Worm (Caenorhabditis elegans) whole organism, L1 larva: Measurements from ENCODE around the gene C25E10.12.

Source experiments
- C04F5.9 ChIP-seq: sonication (generic microtip); optimal IDR thresholded peaks from 2 replicates; lab custom pipeline; 2016; ENCODE audit warnings: missing genetic modification characterization, missing compliant biosample characterization
- C16A3.4 ChIP-seq: fragments of 150-350 bp; optimal IDR thresholded peaks from 2 replicates; lab custom pipeline; 2014; ENCODE audit warnings: missing biosample characterization, missing genetic modification characterization
- F16B12.6 ChIP-seq: fragments of 150-350 bp; optimal IDR thresholded peaks from 2 replicates; lab custom pipeline; 2014; ENCODE audit warnings: missing biosample characterization, missing genetic modification characterization
- aha-1 ChIP-seq: fragments of 150-350 bp; optimal IDR thresholded peaks from 2 replicates; lab custom pipeline; 2014; ENCODE audit warnings: missing biosample characterization, missing genetic modification characterization
- ama-1 ChIP-seq: fragments of 150-350 bp; optimal IDR thresholded peaks from 2 replicates; lab custom pipeline; 2014
- blmp-1 ChIP-seq: fragments of 150-350 bp; optimal IDR thresholded peaks from 2 replicates; lab custom pipeline; 2014; ENCODE audit warnings: missing biosample characterization, missing genetic modification characterization
- ceh-63 ChIP-seq: fragments of 200-800 bp; sonication (Bioruptor generic); optimal IDR thresholded peaks from 2 replicates; lab custom pipeline; 2018; ENCODE audit warnings: mild to moderate bottlenecking, missing genetic modification characterization, missing compliant biosample characterization
- ceh-88 ChIP-seq: fragments of 200-800 bp; sonication (Bioruptor generic); IDR thresholded peaks from 2 replicates; pipeline ENCODE4 v1.3.6; 2022; ENCODE audit warnings: missing genetic modification characterization, missing compliant biosample characterization
- dpl-1 ChIP-seq, 3 experiments: fragments of 150-350 bp in 2 of 3; sonication (generic microtip) in 1 of 3; optimal IDR thresholded peaks; 2 replicates each; lab custom pipeline; 2014 to 2017; ENCODE audit warnings: missing biosample characterization in 3 of 3, missing genetic modification characterization in 3 of 3, missing genetic modification reagents in 3 of 3
- efl-3 ChIP-seq: fragments of 200-800 bp; sonication (Bioruptor generic); optimal IDR thresholded peaks from 2 replicates; lab custom pipeline; 2018; ENCODE audit warnings: mild to moderate bottlenecking, missing genetic modification characterization, missing compliant biosample characterization
- elt-2 ChIP-seq: sonication (generic microtip); optimal IDR thresholded peaks from 2 replicates; lab custom pipeline; 2016; ENCODE audit warnings: missing genetic modification characterization, mild to moderate bottlenecking, inconsistent platforms, missing compliant biosample characterization, missing genetic modification reagents
- elt-3 ChIP-seq, 6 experiments: fragments of 150-350 bp in 1 of 6; sonication (generic microtip); optimal IDR thresholded peaks; 2 replicates each; lab custom pipeline; 2017 to 2018; ENCODE audit warnings: missing biosample characterization in 6 of 6, missing genetic modification characterization in 6 of 6, inconsistent platforms in 1 of 6
- lin-13 ChIP-seq: fragments of 150-350 bp; optimal IDR thresholded peaks from 2 replicates; lab custom pipeline; 2014; ENCODE audit warnings: missing biosample characterization, missing genetic modification reagents, missing genetic modification characterization
- lin-14 ChIP-seq: fragments of 200-800 bp; sonication (Bioruptor generic); optimal IDR thresholded peaks from 2 replicates; lab custom pipeline; 2018; ENCODE audit warnings: mild to moderate bottlenecking, missing genetic modification characterization, moderate library complexity, missing compliant biosample characterization
- lin-35 ChIP-seq, 2 experiments: fragments of 150-350 bp; optimal IDR thresholded peaks; 2 replicates each; lab custom pipeline; 2014; ENCODE audit warnings: missing biosample characterization in 2 of 2, missing genetic modification characterization in 2 of 2, missing genetic modification reagents in 2 of 2
- lsy-2 ChIP-seq, 2 experiments: fragments of 150-350 bp; optimal IDR thresholded peaks; 2 replicates each; lab custom pipeline; 2014; ENCODE audit warnings: missing biosample characterization in 2 of 2, missing genetic modification characterization in 2 of 2
- mab-9 ChIP-seq: fragments of 200-800 bp; sonication (Bioruptor generic); IDR thresholded peaks from 2 replicates; pipeline ENCODE4 v1.3.6; 2022; ENCODE audit warnings: missing genetic modification reagents, missing genetic modification characterization, missing compliant biosample characterization
- mdl-1 ChIP-seq, 2 experiments: fragments of 150-350 bp; optimal IDR thresholded peaks; 2 replicates each; lab custom pipeline; 2014 to 2017; ENCODE audit warnings: missing biosample characterization in 2 of 2, missing genetic modification characterization in 2 of 2, inconsistent platforms in 1 of 2
- mep-1 ChIP-seq: fragments of 150-350 bp; optimal IDR thresholded peaks from 2 replicates; lab custom pipeline; 2014; ENCODE audit warnings: missing biosample characterization, missing genetic modification characterization
- nhr-11 ChIP-seq: fragments of 150-350 bp; optimal IDR thresholded peaks from 2 replicates; lab custom pipeline; 2014; ENCODE audit warnings: missing biosample characterization, missing genetic modification characterization
- nhr-12 ChIP-seq: sonication (generic microtip); optimal IDR thresholded peaks from 2 replicates; lab custom pipeline; 2017; ENCODE audit warnings: missing biosample characterization, missing genetic modification characterization
- nhr-19 ChIP-seq: fragments of 200-800 bp; sonication (Bioruptor generic); conservative IDR thresholded peaks from 2 replicates; pipeline ENCODE4 v1.3.6; 2022; ENCODE audit warnings: missing genetic modification characterization, missing compliant biosample characterization
- nhr-20 ChIP-seq: sonication (generic microtip); optimal IDR thresholded peaks from 2 replicates; lab custom pipeline; 2016; ENCODE audit warnings: mild to moderate bottlenecking, missing genetic modification characterization, missing compliant biosample characterization
- nhr-28 ChIP-seq: fragments of 150-350 bp; optimal IDR thresholded peaks from 2 replicates; lab custom pipeline; 2014; ENCODE audit warnings: missing biosample characterization, missing genetic modification characterization
- nhr-47 ChIP-seq: sonication (generic microtip); optimal IDR thresholded peaks from 2 replicates; lab custom pipeline; 2016; ENCODE audit warnings: mild to moderate bottlenecking, missing genetic modification characterization, moderate library complexity, missing compliant biosample characterization
- nhr-71 ChIP-seq: sonication (generic microtip); optimal IDR thresholded peaks from 2 replicates; lab custom pipeline; 2016; ENCODE audit warnings: mild to moderate bottlenecking, missing genetic modification characterization, moderate library complexity, missing compliant biosample characterization
- nhr-84 ChIP-seq: sonication (generic microtip); optimal IDR thresholded peaks from 2 replicates; lab custom pipeline; 2017; ENCODE audit warnings: missing biosample characterization, missing genetic modification characterization
- nhr-85 ChIP-seq: sonication (generic microtip); peaks from one replicate; lab custom pipeline; 2016; ENCODE audit warnings: missing genetic modification characterization, inconsistent platforms, missing compliant biosample characterization
- nhr-90 ChIP-seq: sonication (generic microtip); optimal IDR thresholded peaks from 2 replicates; lab custom pipeline; 2016; ENCODE audit warnings: mild to moderate bottlenecking, missing genetic modification characterization, missing compliant biosample characterization; ENCODE audit not compliant: poor library complexity
- pax-3 ChIP-seq: fragments of 200-800 bp; sonication (Bioruptor generic); optimal IDR thresholded peaks from 2 replicates; lab custom pipeline; 2018; ENCODE audit warnings: mild to moderate bottlenecking, missing genetic modification characterization, moderate library complexity, missing compliant biosample characterization
- pqm-1 ChIP-seq: sonication (generic microtip); optimal IDR thresholded peaks from 3 replicates; lab custom pipeline; 2017; ENCODE audit warnings: missing biosample characterization, missing genetic modification characterization
- snu-23 ChIP-seq: sonication (generic microtip); optimal IDR thresholded peaks from 2 replicates; lab custom pipeline; 2016; ENCODE audit warnings: missing genetic modification characterization, missing compliant biosample characterization
- sox-4 ChIP-seq: sonication (generic microtip); optimal IDR thresholded peaks from 2 replicates; lab custom pipeline; 2016; ENCODE audit warnings: missing genetic modification characterization, missing compliant biosample characterization
- sup-37 ChIP-seq: fragments of 200-800 bp; sonication (Bioruptor generic); optimal IDR thresholded peaks from 2 replicates; lab custom pipeline; 2018; ENCODE audit warnings: mild to moderate bottlenecking, missing genetic modification characterization, missing compliant biosample characterization
- tbx-2 ChIP-seq: sonication (generic microtip); optimal IDR thresholded peaks from 2 replicates; lab custom pipeline; 2016; ENCODE audit warnings: missing genetic modification characterization, missing compliant biosample characterization
- tlp-1 ChIP-seq: fragments of 150-350 bp; optimal IDR thresholded peaks from 2 replicates; lab custom pipeline; 2014; ENCODE audit warnings: missing biosample characterization, missing genetic modification characterization
- unc-30 ChIP-seq: sonication (generic microtip); optimal IDR thresholded peaks from 2 replicates; lab custom pipeline; 2017; ENCODE audit warnings: missing biosample characterization, missing genetic modification characterization
- unc-86 ChIP-seq: sonication (generic microtip); optimal IDR thresholded peaks from 2 replicates; lab custom pipeline; 2016; ENCODE audit warnings: missing genetic modification characterization, missing compliant biosample characterization
- xbp-1 ChIP-seq: sonication (generic microtip); optimal IDR thresholded peaks from 2 replicates; lab custom pipeline; 2016; ENCODE audit warnings: missing genetic modification characterization, missing compliant biosample characterization
- ztf-11 ChIP-seq, 2 experiments: sonication (generic microtip); optimal IDR thresholded peaks; 2 replicates each; lab custom pipeline; 2016 to 2017; ENCODE audit warnings: missing genetic modification characterization in 2 of 2, missing biosample characterization in 1 of 2, missing compliant biosample characterization in 1 of 2

Gene C25E10.12

ce11 chrV:9074360-9074834 lies 12.2 kb upstream of the C25E10.12 start:
- TF ChIP-seq snu-23 (GFP tag; lab: Kevin White, UChicago) = peak; percentile 29
- peak; percentile 31 for TF ChIP-seq C16A3.4 (tag; lab: Kevin White, UChicago)
- TF ChIP-seq nhr-85 (tag; lab: Kevin White, UChicago) = peak; percentile 68
- TF ChIP-seq efl-3 = no peak
- no peak for TF ChIP-seq xbp-1 (tag; lab: Kevin White, UChicago)
- TF ChIP-seq blmp-1 = peak; percentile 30
- TF ChIP-seq nhr-12 (tag; lab: Kevin White, UChicago) = no peak
- TF ChIP-seq lin-13 (GFP tag; lab: Kevin White, UChicago) = peak; percentile 11
- peak; percentile 38 for TF ChIP-seq nhr-71 (tag; lab: Kevin White, UChicago)
- peak; percentile 38 for TF ChIP-seq tbx-2 (tag; lab: Kevin White, UChicago)
- TF ChIP-seq nhr-90 (tag; lab: Kevin White, UChicago) = peak; percentile 15
- TF ChIP-seq nhr-28 (tag; lab: Kevin White, UChicago) = no peak
- no peak for TF ChIP-seq unc-86 (tag; lab: Kevin White, UChicago)
- peak; percentile 43 for TF ChIP-seq nhr-20
- peak in 1 of 2 experiments; percentile 40 for TF ChIP-seq lsy-2 (tag; optimal IDR thresholded peaks at IDR 0.05; lab: Kevin White, UChicago)
- TF ChIP-seq elt-2 (tag; lab: Kevin White, UChicago) = peak; percentile 21
- peak; percentile 17 for TF ChIP-seq lin-14 (GFP tag; lab: Kevin White, UChicago)
- TF ChIP-seq mep-1 (tag; lab: Kevin White, UChicago) = peak; percentile 24
- no peak for TF ChIP-seq dpl-1 (GFP tag; optimal IDR thresholded peaks at IDR 0.05; lab: Kevin White, UChicago)
- peak; percentile 21 for TF ChIP-seq nhr-19 (GFP tag; lab: Robert Waterston, UW)
- peak; percentile 19 for TF ChIP-seq nhr-47 (tag; lab: Kevin White, UChicago)
- peak in 1 of 6 experiments; percentile 25 for TF ChIP-seq elt-3 (tag; optimal IDR thresholded peaks at IDR 0.05; lab: Kevin White, UChicago)
- TF ChIP-seq ama-1 = peak; percentile 64
- no peak for TF ChIP-seq C04F5.9 (tag; lab: Kevin White, UChicago)
- peak in 1 of 2 experiments; percentile 28 for TF ChIP-seq lin-35 (GFP tag; optimal IDR thresholded peaks at IDR 0.05; lab: Kevin White, UChicago)

ce11 chrV:9073322-9074038 lies 11.2 kb upstream of the C25E10.12 start, which contains the start of gene oac-50:
oac-50 (minus strand) TSS chrV:9073540.
- peak; percentile 14 for TF ChIP-seq tbx-2 (tag; lab: Kevin White, UChicago)
- no peak for TF ChIP-seq tlp-1
- TF ChIP-seq nhr-84 = no peak
- TF ChIP-seq mdl-1 (tag; optimal IDR thresholded peaks at IDR 0.05; lab: Kevin White, UChicago) = peak in 1 of 2 experiments; percentile 22
- TF ChIP-seq lin-35 (GFP tag; optimal IDR thresholded peaks at IDR 0.05; lab: Kevin White, UChicago) = peak in 1 of 2 experiments; percentile 12
- TF ChIP-seq lsy-2 (tag; optimal IDR thresholded peaks at IDR 0.05; lab: Kevin White, UChicago) = peak in 1 of 2 experiments; percentile 24

ce11 chrV:9069680-9070079 lies 7.4 kb upstream of the C25E10.12 start, which contains the start of gene T27E4.5:
T27E4.5 (minus strand) TSS chrV:9069780.
- TF ChIP-seq pax-3 (tag; lab: Kevin White, UChicago) (no peak), sup-37 (no peak), C04F5.9 (tag; lab: Kevin White, UChicago) (no peak), aha-1 (no peak), unc-30 (tag; lab: Kevin White, UChicago) (no peak), nhr-12 (tag; lab: Kevin White, UChicago) (no peak)

- TF ChIP-seq nhr-28 (tag; lab: Kevin White, UChicago) = no peak
- no peak for TF ChIP-seq unc-30 (tag; lab: Kevin White, UChicago)
- TF ChIP-seq nhr-12 (tag; lab: Kevin White, UChicago) = no peak
- no peak for TF ChIP-seq dpl-1 (GFP tag; optimal IDR thresholded peaks at IDR 0.05; lab: Kevin White, UChicago)
- no peak for TF ChIP-seq ztf-11 (tag; optimal IDR thresholded peaks at IDR 0.05; lab: Kevin White, UChicago)
- TF ChIP-seq lsy-2 (tag; optimal IDR thresholded peaks at IDR 0.05; lab: Kevin White, UChicago) = no peak
- TF ChIP-seq elt-3 (tag; optimal IDR thresholded peaks at IDR 0.05; lab: Kevin White, UChicago) = no peak
- no peak for TF ChIP-seq ceh-88 (GFP tag; lab: Robert Waterston, UW)
- TF ChIP-seq ama-1 = no peak
- no peak for TF ChIP-seq lin-35 (GFP tag; optimal IDR thresholded peaks at IDR 0.05; lab: Kevin White, UChicago)
- TF ChIP-seq aha-1 = no peak
- no peak for TF ChIP-seq nhr-11 (tag; lab: Kevin White, UChicago)
- no peak for TF ChIP-seq ceh-63 (GFP tag; lab: Kevin White, UChicago)
- TF ChIP-seq sox-4 (tag; lab: Kevin White, UChicago) = no peak
- TF ChIP-seq pqm-1 (tag; lab: Kevin White, UChicago) = no peak
- TF ChIP-seq F16B12.6 (tag; lab: Kevin White, UChicago) = no peak
- no peak for TF ChIP-seq mab-9 (GFP tag; lab: Robert Waterston, UW)
Observed at ce11 chrV:9067678-9068077, 5.4 kb upstream of the C25E10.12 start, which contains the start of gene fip-2. fip-2 (plus strand) TSS chrV:9067978.
